Fruit fly (Drosophila melanogaster) whole organism, prepupa: ENCODE measurements around the gene Droj2.
A peak's percentile ranks its signal among the peaks of the same experiment; 100 is the strongest.

ENCODE experiments used
- Blimp-1 ChIP-seq: fragments of 200-800 bp; sonication (Bioruptor generic); optimal IDR thresholded peaks from 3 replicates; lab custom pipeline; 2017; ENCODE audit warnings: missing biosample characterization, missing genetic modification characterization, mild to moderate bottlenecking, moderate library complexity, missing genetic modification reagents
- CG10631 ChIP-seq: fragments of 200-800 bp; sonication (Bioruptor generic); optimal IDR thresholded peaks from 2 replicates; lab custom pipeline; 2016; ENCODE audit warnings: missing biosample characterization, missing genetic modification characterization
- CG10669 ChIP-seq: fragments of 200-800 bp; sonication (Bioruptor generic); optimal IDR thresholded peaks from 3 replicates; lab custom pipeline; 2018; ENCODE audit warnings: missing biosample characterization, mild to moderate bottlenecking, missing genetic modification characterization, moderate library complexity
- CG11294 ChIP-seq: fragments of 200-800 bp; sonication (Bioruptor generic); IDR thresholded peaks from 2 replicates; pipeline ENCODE4 v1.3.6; 2022; ENCODE audit warnings: missing biosample characterization, missing genetic modification characterization
- CG11762 ChIP-seq: fragments of 200-800 bp; sonication (Bioruptor generic); optimal IDR thresholded peaks from 3 replicates; lab custom pipeline; 2016; ENCODE audit warnings: missing biosample characterization, missing genetic modification characterization; ENCODE audit not compliant: insufficient read depth
- CG11902 ChIP-seq: fragments of 200-800 bp; sonication (Bioruptor generic); optimal IDR thresholded peaks from 3 replicates; lab custom pipeline; 2016; ENCODE audit warnings: missing biosample characterization, missing genetic modification characterization
- CG15336 ChIP-seq: fragments of 200-800 bp; sonication (Bioruptor generic); IDR thresholded peaks from 2 replicates; pipeline ENCODE4 v1.3.6; 2022; ENCODE audit warnings: missing biosample characterization, missing genetic modification characterization
- CG1621 ChIP-seq: fragments of 200-800 bp; sonication (Bioruptor generic); optimal IDR thresholded peaks from 3 replicates; lab custom pipeline; 2018; ENCODE audit warnings: missing biosample characterization, mild to moderate bottlenecking, missing genetic modification characterization
- CG16779 ChIP-seq: fragments of 200-800 bp; sonication (Bioruptor generic); optimal IDR thresholded peaks from 3 replicates; lab custom pipeline; 2017; ENCODE audit warnings: missing biosample characterization, mild to moderate bottlenecking, missing genetic modification characterization
- CG3032 ChIP-seq: fragments of 200-800 bp; optimal IDR thresholded peaks from 2 replicates; lab custom pipeline; 2019; ENCODE audit warnings: missing biosample characterization, mild to moderate bottlenecking, missing genetic modification characterization, moderate library complexity
- CG31627 ChIP-seq: fragments of 200-800 bp; sonication (Bioruptor generic); optimal IDR thresholded peaks from 3 replicates; lab custom pipeline; 2016; ENCODE audit warnings: missing biosample characterization, missing genetic modification characterization
- CG4318 ChIP-seq: fragments of 200-800 bp; sonication (Bioruptor generic); optimal IDR thresholded peaks from 3 replicates; lab custom pipeline; 2017; ENCODE audit warnings: missing biosample characterization, mild to moderate bottlenecking, missing genetic modification characterization
- CG6163 ChIP-seq: fragments of 200-800 bp; sonication (Bioruptor generic); IDR thresholded peaks from 3 replicates; pipeline ENCODE4 v1.3.6; 2022; ENCODE audit warnings: missing biosample characterization, missing genetic modification characterization
- CG6276 ChIP-seq: fragments of 200-800 bp; sonication (Bioruptor generic); optimal IDR thresholded peaks from 2 replicates; lab custom pipeline; 2017; ENCODE audit warnings: missing biosample characterization, mild to moderate bottlenecking, missing genetic modification characterization
- CG6792 ChIP-seq: fragments of 200-800 bp; sonication (Bioruptor generic); optimal IDR thresholded peaks from 3 replicates; lab custom pipeline; 2016; ENCODE audit warnings: missing biosample characterization, missing genetic modification characterization
- CG6808 ChIP-seq: fragments of 200-800 bp; sonication (Bioruptor generic); optimal IDR thresholded peaks from 3 replicates; lab custom pipeline; 2017; ENCODE audit warnings: missing biosample characterization, missing genetic modification characterization, mild to moderate bottlenecking, moderate library complexity, missing genetic modification reagents
- CG6854 ChIP-seq: fragments of 200-800 bp; sonication (Bioruptor generic); optimal IDR thresholded peaks from 2 replicates; lab custom pipeline; 2017; ENCODE audit warnings: missing biosample characterization, mild to moderate bottlenecking, missing genetic modification characterization
- CG8119 ChIP-seq: fragments of 200-800 bp; sonication (Bioruptor generic); IDR thresholded peaks from 3 replicates; pipeline ENCODE4 v1.3.6; 2022; ENCODE audit warnings: missing biosample characterization, missing genetic modification characterization
- CG8319 ChIP-seq: fragments of 200-800 bp; sonication (Bioruptor generic); optimal IDR thresholded peaks from 3 replicates; lab custom pipeline; 2016; ENCODE audit warnings: missing biosample characterization, missing genetic modification characterization
- CG8632 ChIP-seq: fragments of 200-800 bp; sonication (Bioruptor generic); optimal IDR thresholded peaks from 3 replicates; lab custom pipeline; 2016; ENCODE audit warnings: missing biosample characterization, missing genetic modification characterization
- CG9139 ChIP-seq: fragments of 200-800 bp; sonication (Bioruptor generic); optimal IDR thresholded peaks from 3 replicates; lab custom pipeline; 2017; ENCODE audit warnings: missing biosample characterization, mild to moderate bottlenecking, missing genetic modification characterization
- Eip75B ChIP-seq: fragments of 200-800 bp; sonication (Bioruptor generic); optimal IDR thresholded peaks from 3 replicates; lab custom pipeline; 2016; ENCODE audit warnings: missing biosample characterization, missing genetic modification characterization
- Eip78C ChIP-seq: fragments of 200-800 bp; sonication (Bioruptor generic); peaks from one replicate; lab custom pipeline; 2016; ENCODE audit warnings: missing biosample characterization, missing genetic modification characterization
- Eip93F ChIP-seq: fragments of 200-800 bp; sonication (Bioruptor generic); optimal IDR thresholded peaks from 2 replicates; lab custom pipeline; 2016; ENCODE audit warnings: missing biosample characterization, mild to moderate bottlenecking, missing genetic modification characterization
- Ets21C ChIP-seq: fragments of 200-800 bp; sonication (Bioruptor generic); optimal IDR thresholded peaks from 3 replicates; lab custom pipeline; 2016; ENCODE audit warnings: missing biosample characterization, missing genetic modification characterization
- Ets96B ChIP-seq: fragments of 200-800 bp; optimal IDR thresholded peaks from 2 replicates; lab custom pipeline; 2019; ENCODE audit warnings: missing biosample characterization, mild to moderate bottlenecking, missing genetic modification characterization, moderate library complexity
- Hr38 ChIP-seq: sonication (Bioruptor generic); optimal IDR thresholded peaks from 2 replicates; lab custom pipeline; 2016; ENCODE audit warnings: missing biosample characterization, missing genetic modification characterization
- Hr4 ChIP-seq: fragments of 200-800 bp; sonication (Bioruptor generic); optimal IDR thresholded peaks from 3 replicates; lab custom pipeline; 2016; ENCODE audit warnings: missing biosample characterization, missing genetic modification characterization
- Lpt ChIP-seq: fragments of 200-800 bp; sonication (Bioruptor generic); optimal IDR thresholded peaks from 3 replicates; lab custom pipeline; 2016; ENCODE audit warnings: missing biosample characterization, missing genetic modification characterization
- Met ChIP-seq: fragments of 200-800 bp; sonication (Bioruptor generic); optimal IDR thresholded peaks from 3 replicates; lab custom pipeline; 2016; ENCODE audit warnings: missing biosample characterization, missing genetic modification characterization
- OdsH ChIP-seq: fragments of 200-800 bp; sonication (Bioruptor generic); optimal IDR thresholded peaks from 3 replicates; lab custom pipeline; 2016; ENCODE audit warnings: missing biosample characterization, missing genetic modification characterization
- Sox102F ChIP-seq: fragments of 200-800 bp; sonication (Bioruptor generic); optimal IDR thresholded peaks from 2 replicates; lab custom pipeline; 2016; ENCODE audit warnings: missing biosample characterization, mild to moderate bottlenecking, missing genetic modification characterization
- Sox14 ChIP-seq: fragments of 200-800 bp; sonication (Bioruptor generic); optimal IDR thresholded peaks from 3 replicates; lab custom pipeline; 2016; ENCODE audit warnings: missing biosample characterization, missing genetic modification characterization
- Sox15 ChIP-seq: fragments of 200-800 bp; sonication (Bioruptor generic); optimal IDR thresholded peaks from 3 replicates; lab custom pipeline; 2016; ENCODE audit warnings: missing biosample characterization, missing genetic modification characterization
- cyc ChIP-seq: fragments of 200-800 bp; sonication (Bioruptor generic); optimal IDR thresholded peaks from 3 replicates; lab custom pipeline; 2016; ENCODE audit warnings: missing biosample characterization, missing genetic modification characterization
- dac ChIP-seq: fragments of 200-800 bp; sonication (Bioruptor generic); optimal IDR thresholded peaks from 2 replicates; lab custom pipeline; 2017; ENCODE audit warnings: missing biosample characterization, mild to moderate bottlenecking, missing genetic modification characterization
- dsx ChIP-seq: fragments of 200-800 bp; optimal IDR thresholded peaks from 3 replicates; lab custom pipeline; 2019; ENCODE audit warnings: missing biosample characterization, mild to moderate bottlenecking, missing genetic modification characterization, moderate library complexity; ENCODE audit not compliant: poor library complexity, severe bottlenecking
- eg ChIP-seq: fragments of 200-800 bp; sonication (Bioruptor generic); IDR thresholded peaks from 3 replicates; pipeline ENCODE4 v1.3.6; 2022; ENCODE audit warnings: missing biosample characterization, missing genetic modification characterization
- esn ChIP-seq: fragments of 200-800 bp; sonication (Bioruptor generic); optimal IDR thresholded peaks from 2 replicates; lab custom pipeline; 2016; ENCODE audit warnings: missing biosample characterization, mild to moderate bottlenecking, missing genetic modification characterization, moderate library complexity
- fd59A ChIP-seq: fragments of 200-800 bp; sonication (Bioruptor generic); optimal IDR thresholded peaks from 2 replicates; lab custom pipeline; 2017; ENCODE audit warnings: missing biosample characterization, mild to moderate bottlenecking, missing genetic modification characterization, missing genetic modification reagents
- fd85E ChIP-seq: fragments of 200-800 bp; sonication (Bioruptor generic); optimal IDR thresholded peaks from 3 replicates; lab custom pipeline; 2016; ENCODE audit warnings: missing biosample characterization, missing genetic modification characterization
- fkh ChIP-seq: fragments of 200-800 bp; sonication (Bioruptor generic); optimal IDR thresholded peaks from 3 replicates; lab custom pipeline; 2017; ENCODE audit warnings: missing biosample characterization, mild to moderate bottlenecking, missing genetic modification characterization, moderate library complexity
- lz ChIP-seq: fragments of 200-800 bp; sonication (Bioruptor generic); optimal IDR thresholded peaks from 3 replicates; lab custom pipeline; 2016; ENCODE audit warnings: missing biosample characterization, missing genetic modification characterization
- net ChIP-seq: fragments of 200-800 bp; sonication (Bioruptor generic); optimal IDR thresholded peaks from 3 replicates; lab custom pipeline; 2016; ENCODE audit warnings: missing biosample characterization, missing genetic modification characterization
- pdm3 ChIP-seq: fragments of 200-800 bp; sonication (Bioruptor generic); optimal IDR thresholded peaks from 3 replicates; lab custom pipeline; 2016; ENCODE audit warnings: missing biosample characterization, missing genetic modification characterization
- salr ChIP-seq, 2 experiments: fragments of 200-800 bp; sonication (Bioruptor generic); optimal IDR thresholded peaks; 3 replicates each; lab custom pipeline; 2016 to 2018; ENCODE audit warnings: missing biosample characterization in 2 of 2, missing genetic modification characterization in 2 of 2, mild to moderate bottlenecking in 1 of 2
- spab ChIP-seq: fragments of 200-800 bp; sonication (Bioruptor generic); optimal IDR thresholded peaks from 2 replicates; lab custom pipeline; 2017; ENCODE audit warnings: missing biosample characterization, mild to moderate bottlenecking, missing genetic modification characterization, missing genetic modification reagents
- ss ChIP-seq, 2 experiments: fragments of 200-800 bp; sonication (Bioruptor generic); optimal IDR thresholded peaks; 2 replicates in 1 of 2; 3 replicates in 1 of 2; lab custom pipeline; 2017 to 2018; ENCODE audit warnings: mild to moderate bottlenecking in 2 of 2, missing biosample characterization in 2 of 2, missing genetic modification characterization in 2 of 2, moderate library complexity in 1 of 2
- svp ChIP-seq: fragments of 200-800 bp; sonication (Bioruptor generic); peaks from one replicate; lab custom pipeline; 2016; ENCODE audit warnings: missing biosample characterization, missing genetic modification characterization
- vri ChIP-seq: fragments of 200-800 bp; sonication (Bioruptor generic); optimal IDR thresholded peaks from 3 replicates; lab custom pipeline; 2016; ENCODE audit warnings: missing biosample characterization, mild to moderate bottlenecking, missing genetic modification characterization

The Droj2 gene

dm6 chr3R:13400902-13401721, 19.2 kb downstream of the Droj2 start:
- TF ChIP-seq CG6808 (GFP tag; lab: Kevin White, UChicago) (peak; percentile 93), CG9139 (GFP tag; lab: Kevin White, UChicago) (peak; percentile 76), CG15336 (GFP tag; lab: Robert Waterston, UW) (peak; percentile 93), Met (GFP tag; lab: Kevin White, UChicago) (peak; percentile 95), Hr38 (GFP tag; lab: Kevin White, UChicago) (peak; percentile 25), CG6163 (GFP tag; lab: Robert Waterston, UW) (peak; percentile 88), Hr4 (GFP tag; lab: Kevin White, UChicago) (peak; percentile 97), fd85E (GFP tag; lab: Kevin White, UChicago) (peak; percentile 74), Blimp-1 (GFP tag; lab: Kevin White, UChicago) (peak; percentile 91), cyc (GFP tag; lab: Kevin White, UChicago) (peak; percentile 89), CG11294 (GFP tag; lab: Robert Waterston, UW) (peak; percentile 74), ss (GFP tag; optimal IDR thresholded peaks at IDR 0.05; lab: Kevin White, UChicago) (peak; percentile 91 to 93), salr (GFP tag; optimal IDR thresholded peaks at IDR 0.05; lab: Kevin White, UChicago) (peak; percentile 85 to 95), svp (GFP tag; lab: Kevin White, UChicago) (peak; percentile 97), CG11762 (GFP tag; lab: Kevin White, UChicago) (peak; percentile 83), CG10631 (GFP tag; lab: Kevin White, UChicago) (peak; percentile 95), CG6792 (GFP tag; lab: Kevin White, UChicago) (peak; percentile 94), Eip78C (GFP tag; lab: Kevin White, UChicago) (peak; percentile 99), spab (peak; percentile 92), Sox14 (GFP tag; lab: Kevin White, UChicago) (peak; percentile 96), CG8319 (GFP tag; lab: Kevin White, UChicago) (peak; percentile 88), CG31627 (peak; percentile 93), OdsH (peak; percentile 96), Ets96B (tag; lab: Kevin White, UChicago) (peak; percentile 93), CG1621 (peak; percentile 91), CG6276 (GFP tag; lab: Kevin White, UChicago) (peak; percentile 92), CG11902 (GFP tag; lab: Kevin White, UChicago) (peak; percentile 81), fd59A (GFP tag; lab: Kevin White, UChicago) (peak; percentile 91), Sox102F (peak; percentile 95), fkh (GFP tag; lab: Kevin White, UChicago) (peak; percentile 18), Sox15 (peak; percentile 92), dac (GFP tag; lab: Kevin White, UChicago) (peak; percentile 82), lz (GFP tag; lab: Kevin White, UChicago) (peak; percentile 96), CG8632 (GFP tag; lab: Kevin White, UChicago) (peak; percentile 96), eg (GFP tag; lab: Robert Waterston, UW) (peak; percentile 85; the same call in 2 of the 3 replicates), CG16779 (tag; lab: Kevin White, UChicago) (peak; percentile 90), dsx (GFP tag; lab: Kevin White, UChicago) (peak; percentile 92), CG4318 (GFP tag; lab: Kevin White, UChicago) (peak; percentile 91), CG8119 (peak; percentile 94), CG3032 (tag; lab: Kevin White, UChicago) (peak; percentile 96), esn (peak; percentile 97), Eip93F (GFP tag; lab: Kevin White, UChicago) (peak; percentile 51), vri (peak; percentile 93), CG10669 (GFP tag; lab: Kevin White, UChicago) (peak; percentile 94), Eip75B (GFP tag; lab: Kevin White, UChicago) (peak; percentile 97), Lpt (GFP tag; lab: Kevin White, UChicago) (peak; percentile 80), pdm3 (GFP tag; lab: Kevin White, UChicago) (peak; percentile 97), net (GFP tag; lab: Kevin White, UChicago) (peak; percentile 96), CG6854 (GFP tag; lab: Kevin White, UChicago) (peak; percentile 68), Ets21C (GFP tag; lab: Kevin White, UChicago) (peak; percentile 90)
